Worm (Caenorhabditis elegans) whole organism, L4 larva: ENCODE data around the gene mut-14.

ENCODE experiments used
- D1046.2 ChIP-seq: fragments of 200-800 bp; sonication (Bioruptor generic); IDR thresholded peaks from 2 replicates; pipeline ENCODE4 v1.3.6; 2022; ENCODE audit warnings: missing genetic modification characterization, missing compliant biosample characterization
- ZK546.5 ChIP-seq, 2 experiments: sonication (generic microtip); optimal IDR thresholded peaks; 2 replicates each; lab custom pipeline; 2017; ENCODE audit warnings: missing biosample characterization in 2 of 2, missing genetic modification characterization in 2 of 2
- aha-1 ChIP-seq: fragments of 150-350 bp; peaks from one replicate; lab custom pipeline; 2014; ENCODE audit warnings: missing biosample characterization, missing genetic modification characterization
- ama-1 ChIP-seq: fragments of 150-350 bp; optimal IDR thresholded peaks from 2 replicates; lab custom pipeline; 2014; ENCODE audit warnings: inconsistent platforms, mixed read lengths
- arid-1 ChIP-seq: fragments of 200-800 bp; sonication (Bioruptor generic); conservative IDR thresholded peaks from 2 replicates; pipeline ENCODE4 v1.3.6; 2022; ENCODE audit warnings: missing genetic modification reagents, missing genetic modification characterization, missing compliant biosample characterization
- ceh-20 ChIP-seq: fragments of 200-800 bp; sonication (Bioruptor generic); IDR thresholded peaks from 2 replicates; pipeline ENCODE4 v1.3.6; 2022; ENCODE audit warnings: missing genetic modification reagents, missing genetic modification characterization, missing compliant biosample characterization
- ceh-44 ChIP-seq: fragments of 200-800 bp; sonication (Bioruptor generic); IDR thresholded peaks from 2 replicates; pipeline ENCODE4 v1.3.6; 2022; ENCODE audit warnings: missing genetic modification reagents, missing genetic modification characterization, missing compliant biosample characterization
- ceh-82 ChIP-seq: sonication (generic microtip); optimal IDR thresholded peaks from 2 replicates; lab custom pipeline; 2017; ENCODE audit warnings: missing biosample characterization, missing genetic modification characterization
- cey-2 ChIP-seq: sonication (generic microtip); optimal IDR thresholded peaks from 3 replicates; lab custom pipeline; 2017; ENCODE audit warnings: missing genetic modification characterization, mild to moderate bottlenecking, missing compliant biosample characterization, antibody characterized with exemption, borderline replicate concordance; ENCODE audit not compliant: insufficient read depth
- ctbp-1 ChIP-seq: fragments of 200-800 bp; sonication (Bioruptor generic); IDR thresholded peaks from 2 replicates; pipeline ENCODE4 v1.3.6; 2022; ENCODE audit warnings: missing genetic modification reagents, missing genetic modification characterization, missing compliant biosample characterization
- daf-16 ChIP-seq, 3 experiments: sonication (generic microtip); optimal IDR thresholded peaks; 2 replicates each; lab custom pipeline; 2016 to 2017; ENCODE audit warnings: missing genetic modification characterization in 3 of 3, missing genetic modification reagents in 3 of 3, mild to moderate bottlenecking in 2 of 3, missing compliant biosample characterization in 2 of 3, missing biosample characterization in 1 of 3, moderate library complexity in 1 of 3
- dmd-9 ChIP-seq: fragments of 200-800 bp; sonication (Bioruptor generic); IDR thresholded peaks from 2 replicates; pipeline ENCODE4 v1.3.6; 2022; ENCODE audit warnings: missing genetic modification reagents, missing genetic modification characterization, missing compliant biosample characterization
- duxl-1 ChIP-seq: sonication (generic microtip); optimal IDR thresholded peaks from 2 replicates; lab custom pipeline; 2016; ENCODE audit warnings: mild to moderate bottlenecking, missing genetic modification characterization, moderate library complexity, missing compliant biosample characterization; ENCODE audit not compliant: poor library complexity
- dve-1 ChIP-seq: sonication (generic microtip); optimal IDR thresholded peaks from 2 replicates; lab custom pipeline; 2017; ENCODE audit warnings: antibody characterized with exemption, mild to moderate bottlenecking, missing genetic modification characterization, missing compliant biosample characterization; ENCODE audit not compliant: insufficient read depth
- gei-8 ChIP-seq: fragments of 200-800 bp; sonication (Bioruptor generic); optimal IDR thresholded peaks from 2 replicates; lab custom pipeline; 2018; ENCODE audit warnings: mild to moderate bottlenecking, missing genetic modification characterization, missing compliant biosample characterization
- hif-1 ChIP-seq, 2 experiments: sonication (generic microtip); optimal IDR thresholded peaks; 2 replicates each; lab custom pipeline; 2016 to 2017; ENCODE audit warnings: missing compliant biosample characterization in 2 of 2, missing genetic modification characterization in 2 of 2, missing genetic modification reagents in 2 of 2, missing genotype in 2 of 2, mild to moderate bottlenecking in 1 of 2
- hlh-11 ChIP-seq: fragments of 200-800 bp; sonication (Bioruptor generic); optimal IDR thresholded peaks from 2 replicates; lab custom pipeline; 2018; ENCODE audit warnings: mild to moderate bottlenecking, missing genetic modification characterization, missing compliant biosample characterization
- lim-7 ChIP-seq: fragments of 200-800 bp; sonication (Bioruptor generic); IDR thresholded peaks from 2 replicates; pipeline ENCODE4 v1.3.6; 2022; ENCODE audit warnings: missing genetic modification characterization, missing compliant biosample characterization
- lin-29 ChIP-seq: fragments of 200-800 bp; sonication (Bioruptor generic); IDR thresholded peaks from 2 replicates; pipeline ENCODE4 v1.3.6; 2022; ENCODE audit warnings: missing genetic modification reagents, missing genetic modification characterization, missing compliant biosample characterization
- lin-38 ChIP-seq: fragments of 200-800 bp; sonication (Bioruptor generic); IDR thresholded peaks from 2 replicates; pipeline ENCODE4 v1.3.6; 2022; ENCODE audit warnings: missing genetic modification reagents, missing genetic modification characterization, missing compliant biosample characterization
- lir-3 ChIP-seq: sonication (generic microtip); optimal IDR thresholded peaks from 2 replicates; lab custom pipeline; 2016; ENCODE audit warnings: mild to moderate bottlenecking, missing genetic modification characterization, missing compliant biosample characterization
- lsy-2 ChIP-seq, 2 experiments: fragments of 150-350 bp in 1 of 2; sonication (generic microtip) in 1 of 2; optimal IDR thresholded peaks; 2 replicates each; lab custom pipeline; 2014 to 2017; ENCODE audit warnings: missing biosample characterization in 2 of 2, missing genetic modification characterization in 2 of 2
- madf-9 ChIP-seq: fragments of 200-800 bp; sonication (Bioruptor generic); conservative IDR thresholded peaks from 2 replicates; pipeline ENCODE4 v1.3.6; 2022; ENCODE audit warnings: missing genetic modification reagents, missing genetic modification characterization, missing compliant biosample characterization
- mxl-3 ChIP-seq: fragments of 200-800 bp; sonication (Bioruptor generic); optimal IDR thresholded peaks from 2 replicates; lab custom pipeline; 2018; ENCODE audit warnings: mild to moderate bottlenecking, missing genetic modification characterization, missing compliant biosample characterization
- nhr-10 ChIP-seq: fragments of 150-350 bp; optimal IDR thresholded peaks from 2 replicates; lab custom pipeline; 2014; ENCODE audit warnings: missing biosample characterization, missing genetic modification characterization
- nhr-237 ChIP-seq: sonication (generic microtip); optimal IDR thresholded peaks from 2 replicates; lab custom pipeline; 2017; ENCODE audit warnings: missing biosample characterization, missing genetic modification characterization
- nhr-28 ChIP-seq: fragments of 150-350 bp; optimal IDR thresholded peaks from 2 replicates; lab custom pipeline; 2014; ENCODE audit warnings: missing biosample characterization, missing genetic modification characterization
- nhr-42 ChIP-seq: fragments of 200-800 bp; sonication (Bioruptor generic); IDR thresholded peaks from 2 replicates; pipeline ENCODE4 v1.3.6; 2022; ENCODE audit warnings: missing genetic modification characterization, missing compliant biosample characterization
- php-3 ChIP-seq: fragments of 200-800 bp; sonication (Bioruptor generic); IDR thresholded peaks from 2 replicates; pipeline ENCODE4 v1.3.6; 2022; ENCODE audit warnings: missing genetic modification reagents, missing genetic modification characterization, missing compliant biosample characterization
- rbr-2 ChIP-seq: sonication (generic microtip); optimal IDR thresholded peaks from 2 replicates; lab custom pipeline; 2016; ENCODE audit warnings: missing genotype, missing genetic modification characterization, missing compliant biosample characterization
- sdz-12 ChIP-seq: fragments of 200-800 bp; sonication (Bioruptor generic); optimal IDR thresholded peaks from 2 replicates; lab custom pipeline; 2018; ENCODE audit warnings: mild to moderate bottlenecking, missing genetic modification characterization, missing compliant biosample characterization
- skn-1 ChIP-seq: fragments of 150-350 bp; optimal IDR thresholded peaks from 2 replicates; lab custom pipeline; 2014; ENCODE audit warnings: missing biosample characterization, missing genetic modification characterization
- spr-3 ChIP-seq: fragments of 200-800 bp; sonication (Bioruptor generic); optimal IDR thresholded peaks from 2 replicates; lab custom pipeline; 2018; ENCODE audit warnings: mild to moderate bottlenecking, missing genetic modification characterization, missing compliant biosample characterization
- tra-1 ChIP-seq: fragments of 200-800 bp; sonication (Bioruptor generic); IDR thresholded peaks from 2 replicates; pipeline ENCODE4 v1.3.6; 2022; ENCODE audit warnings: missing genetic modification reagents, missing genetic modification characterization, missing compliant biosample characterization
- unc-62 ChIP-seq, 3 experiments: fragments of 150-350 bp in 1 of 3; sonication (generic microtip); optimal IDR thresholded peaks in 2 of 3; peaks in 1 of 3; 1 replicate in 1 of 3; 2 replicates in 2 of 3; lab custom pipeline; 2014 to 2017; ENCODE audit warnings: missing biosample characterization in 3 of 3, missing genetic modification characterization in 3 of 3, missing genetic modification reagents in 3 of 3, missing genotype in 1 of 3
- zag-1 ChIP-seq: fragments of 150-350 bp; optimal IDR thresholded peaks from 2 replicates; lab custom pipeline; 2014; ENCODE audit warnings: missing biosample characterization, missing genetic modification characterization
- ztf-11 ChIP-seq: fragments of 150-350 bp; optimal IDR thresholded peaks from 2 replicates; lab custom pipeline; 2014; ENCODE audit warnings: missing biosample characterization, missing genetic modification characterization
- ztf-7 ChIP-seq: fragments of 150-350 bp; optimal IDR thresholded peaks from 2 replicates; lab custom pipeline; 2014; ENCODE audit warnings: missing biosample characterization, missing genetic modification characterization

mut-14 gene

ce11 chrV:5630792-5631191, 29.7 kb downstream of the mut-14 start, which contains the start of gene acy-4:
Gene acy-4 (minus strand): TSS chrV:5630892.
- TF ChIP-seq nhr-237 (tag; lab: Kevin White, UChicago) (no peak), nhr-28 (no peak), skn-1 (tag; lab: Kevin White, UChicago) (no peak), hif-1 (tag; optimal IDR thresholded peaks at IDR 0.05; lab: Kevin White, UChicago) (no peak), dmd-9 (no peak), ztf-7 (tag; lab: Kevin White, UChicago) (no peak), php-3 (GFP tag; lab: Robert Waterston, UW) (no peak), dve-1 (tag; lab: Kevin White, UChicago) (no peak), zag-1 (tag; lab: Kevin White, UChicago) (no peak), D1046.2 (no peak), rbr-2 (tag; lab: Kevin White, UChicago) (no peak), daf-16 (GFP tag; optimal IDR thresholded peaks at IDR 0.05; lab: Kevin White, UChicago) (no peak), daf-16 (tag; optimal IDR thresholded peaks at IDR 0.05; lab: Kevin White, UChicago) (no peak), spr-3 (GFP tag; lab: Kevin White, UChicago) (no peak), lim-7 (no peak), ZK546.5 (tag; optimal IDR thresholded peaks at IDR 0.05; lab: Kevin White, UChicago) (no peak)
- TF ChIP-seq, all 104 proteins: peak for 0

- TF ChIP-seq ceh-20 (GFP tag; lab: Robert Waterston, UW) (peak; percentile 29; the same call in 1 of the 2 replicates), unc-62 (GFP tag; optimal IDR thresholded peaks at IDR 0.05 in 1 of 2; lab: Kevin White, UChicago) (peak in 1 of 2 experiments; percentile 99), unc-62 (tag; optimal IDR thresholded peaks at IDR 0.05; lab: Kevin White, UChicago) (no peak), mxl-3 (no peak), nhr-10 (tag; lab: Kevin White, UChicago) (no peak), tra-1 (GFP tag; lab: Robert Waterston, UW) (0 out of 2 replicates have a peak, but pooled peaks have one; percentile 41), nhr-42 (GFP tag; lab: Robert Waterston, UW) (no peak), lir-3 (tag; lab: Kevin White, UChicago) (no peak), lin-29 (GFP tag; lab: Robert Waterston, UW) (no peak), lin-38 (GFP tag; lab: Robert Waterston, UW) (no peak)
Measured at ce11 chrV:5628014-5628413, 32.5 kb downstream of the mut-14 start.

ce11 chrV:5621390-5621789, 39.1 kb downstream of the mut-14 start, which contains the start of gene M03E7.1:
Gene M03E7.1 (plus strand): TSS chrV:5621690.
- no peak for TF ChIP-seq ceh-20 (GFP tag; lab: Robert Waterston, UW)
- TF ChIP-seq ctbp-1, result no peak
- TF ChIP-seq ztf-11, result no peak
- no peak for TF ChIP-seq lir-3 (tag; lab: Kevin White, UChicago)
- TF ChIP-seq lin-29 (GFP tag; lab: Robert Waterston, UW), result no peak
- TF ChIP-seq ceh-82 (tag; lab: Kevin White, UChicago), result no peak
- no peak for TF ChIP-seq duxl-1 (tag; lab: Kevin White, UChicago)
- no peak for TF ChIP-seq aha-1 (tag; lab: Kevin White, UChicago)
- TF ChIP-seq madf-9 (GFP tag; lab: Robert Waterston, UW), result no peak
- TF ChIP-seq cey-2 (tag; lab: Kevin White, UChicago), result no peak
- no peak for TF ChIP-seq gei-8 (GFP tag; lab: Kevin White, UChicago)
- no peak for TF ChIP-seq hlh-11 (tag; lab: Kevin White, UChicago)
- TF ChIP-seq ceh-44 (GFP tag; lab: Robert Waterston, UW), result no peak
- no peak for TF ChIP-seq sdz-12
- TF ChIP-seq ZK546.5 (tag; optimal IDR thresholded peaks at IDR 0.05; lab: Kevin White, UChicago), result no peak
- no peak for TF ChIP-seq php-3 (GFP tag; lab: Robert Waterston, UW)
- no peak for TF ChIP-seq arid-1 (GFP tag; lab: Robert Waterston, UW)
- no peak for TF ChIP-seq ama-1 (lab: Kevin White, UChicago)
- TF ChIP-seq lsy-2 (tag; optimal IDR thresholded peaks at IDR 0.05; lab: Kevin White, UChicago), result no peak
